Worm (Caenorhabditis elegans) whole organism, L1 larva: ENCODE measurements around the gene ttr-5.
A peak's percentile ranks its signal among the peaks of the same experiment; 100 is the strongest.

Experiments used
- C34B4.2 ChIP-seq: sonication (generic microtip); optimal IDR thresholded peaks from 2 replicates; lab custom pipeline; 2017; ENCODE audit warnings: mild to moderate bottlenecking, missing genetic modification characterization, missing compliant biosample characterization
- Y116A8C.19 ChIP-seq: sonication (generic microtip); optimal IDR thresholded peaks from 2 replicates; lab custom pipeline; 2016; ENCODE audit warnings: missing compliant biosample characterization, missing genetic modification characterization, borderline replicate concordance
- alr-1 ChIP-seq: fragments of 200-800 bp; sonication (Bioruptor generic); optimal IDR thresholded peaks from 2 replicates; lab custom pipeline; 2018; ENCODE audit warnings: borderline replicate concordance, mild to moderate bottlenecking, missing genetic modification characterization, missing compliant biosample characterization
- ceh-82 ChIP-seq, 3 experiments: fragments of 150-350 bp in 1 of 3; sonication (generic microtip) in 2 of 3; optimal IDR thresholded peaks; 2 replicates each; lab custom pipeline; 2014 to 2017; ENCODE audit warnings: missing biosample characterization in 3 of 3, missing genetic modification characterization in 3 of 3
- dpl-1 ChIP-seq, 3 experiments: fragments of 150-350 bp in 2 of 3; sonication (generic microtip) in 1 of 3; optimal IDR thresholded peaks; 2 replicates each; lab custom pipeline; 2014 to 2017; ENCODE audit warnings: missing biosample characterization in 3 of 3, missing genetic modification characterization in 3 of 3, missing genetic modification reagents in 3 of 3
- efl-1 ChIP-seq, 4 experiments: fragments of 150-350 bp; optimal IDR thresholded peaks in 3 of 4; peaks in 1 of 4; 1 replicate in 1 of 4; 2 replicates in 3 of 4; lab custom pipeline; 2014; ENCODE audit warnings: missing biosample characterization in 2 of 4, missing genetic modification characterization in 2 of 4, missing genetic modification reagents in 2 of 4
- efl-3 ChIP-seq: fragments of 200-800 bp; sonication (Bioruptor generic); optimal IDR thresholded peaks from 2 replicates; lab custom pipeline; 2018; ENCODE audit warnings: mild to moderate bottlenecking, missing genetic modification characterization, missing compliant biosample characterization
- egl-13 ChIP-seq: sonication (generic microtip); optimal IDR thresholded peaks from 2 replicates; lab custom pipeline; 2016; ENCODE audit warnings: missing genotype, missing genetic modification reagents, missing genetic modification characterization, missing compliant biosample characterization
- elt-2 ChIP-seq: sonication (generic microtip); optimal IDR thresholded peaks from 2 replicates; lab custom pipeline; 2016; ENCODE audit warnings: missing genetic modification characterization, mild to moderate bottlenecking, inconsistent platforms, missing compliant biosample characterization, missing genetic modification reagents
- fkh-8 ChIP-seq: sonication (generic microtip); optimal IDR thresholded peaks from 2 replicates; lab custom pipeline; 2016; ENCODE audit warnings: mild to moderate bottlenecking, missing genetic modification characterization, missing compliant biosample characterization
- hlh-17 ChIP-seq: fragments of 200-800 bp; sonication (Bioruptor generic); optimal IDR thresholded peaks from 2 replicates; lab custom pipeline; 2018; ENCODE audit warnings: missing genetic modification characterization, mild to moderate bottlenecking, missing compliant biosample characterization, moderate library complexity, borderline replicate concordance
- isw-1 ChIP-seq: fragments of 200-800 bp; sonication (Bioruptor generic); IDR thresholded peaks from 2 replicates; pipeline ENCODE4 v1.3.6; 2022; ENCODE audit warnings: missing genetic modification characterization, missing compliant biosample characterization
- jun-1 ChIP-seq: fragments of 150-350 bp; optimal IDR thresholded peaks from 2 replicates; lab custom pipeline; 2014; ENCODE audit warnings: missing biosample characterization, missing genetic modification reagents, missing genetic modification characterization
- lin-14 ChIP-seq: fragments of 200-800 bp; sonication (Bioruptor generic); optimal IDR thresholded peaks from 2 replicates; lab custom pipeline; 2018; ENCODE audit warnings: mild to moderate bottlenecking, missing genetic modification characterization, moderate library complexity, missing compliant biosample characterization
- lin-35 ChIP-seq, 2 experiments: fragments of 150-350 bp; optimal IDR thresholded peaks; 2 replicates each; lab custom pipeline; 2014; ENCODE audit warnings: missing biosample characterization in 2 of 2, missing genetic modification characterization in 2 of 2, missing genetic modification reagents in 2 of 2
- mab-9 ChIP-seq: fragments of 200-800 bp; sonication (Bioruptor generic); IDR thresholded peaks from 2 replicates; pipeline ENCODE4 v1.3.6; 2022; ENCODE audit warnings: missing genetic modification reagents, missing genetic modification characterization, missing compliant biosample characterization
- mdl-1 ChIP-seq, 2 experiments: fragments of 150-350 bp; optimal IDR thresholded peaks; 2 replicates each; lab custom pipeline; 2014 to 2017; ENCODE audit warnings: missing biosample characterization in 2 of 2, missing genetic modification characterization in 2 of 2, inconsistent platforms in 1 of 2
- nhr-20 ChIP-seq: sonication (generic microtip); optimal IDR thresholded peaks from 2 replicates; lab custom pipeline; 2016; ENCODE audit warnings: mild to moderate bottlenecking, missing genetic modification characterization, missing compliant biosample characterization
- nhr-237 ChIP-seq: fragments of 150-350 bp; optimal IDR thresholded peaks from 2 replicates; lab custom pipeline; 2014; ENCODE audit warnings: missing biosample characterization, missing genetic modification characterization
- nhr-76 ChIP-seq: sonication (generic microtip); optimal IDR thresholded peaks from 2 replicates; lab custom pipeline; 2017; ENCODE audit warnings: missing biosample characterization, missing genetic modification characterization
- nhr-84 ChIP-seq: sonication (generic microtip); optimal IDR thresholded peaks from 2 replicates; lab custom pipeline; 2017; ENCODE audit warnings: missing biosample characterization, missing genetic modification characterization
- nhr-85 ChIP-seq: sonication (generic microtip); peaks from one replicate; lab custom pipeline; 2016; ENCODE audit warnings: missing genetic modification characterization, inconsistent platforms, missing compliant biosample characterization
- nhr-90 ChIP-seq: sonication (generic microtip); optimal IDR thresholded peaks from 2 replicates; lab custom pipeline; 2016; ENCODE audit warnings: mild to moderate bottlenecking, missing genetic modification characterization, missing compliant biosample characterization; ENCODE audit not compliant: poor library complexity
- pax-3 ChIP-seq: fragments of 200-800 bp; sonication (Bioruptor generic); optimal IDR thresholded peaks from 2 replicates; lab custom pipeline; 2018; ENCODE audit warnings: mild to moderate bottlenecking, missing genetic modification characterization, moderate library complexity, missing compliant biosample characterization
- pqm-1 ChIP-seq: sonication (generic microtip); optimal IDR thresholded peaks from 3 replicates; lab custom pipeline; 2017; ENCODE audit warnings: missing biosample characterization, missing genetic modification characterization
- rnt-1 ChIP-seq: sonication (generic microtip); optimal IDR thresholded peaks from 2 replicates; lab custom pipeline; 2016; ENCODE audit warnings: mild to moderate bottlenecking, missing genetic modification characterization, moderate library complexity, missing compliant biosample characterization
- snpc-4 ChIP-seq: fragments of 150-350 bp; optimal IDR thresholded peaks from 2 replicates; lab custom pipeline; 2014; ENCODE audit warnings: missing biosample characterization, missing genetic modification characterization
- sox-4 ChIP-seq: sonication (generic microtip); optimal IDR thresholded peaks from 2 replicates; lab custom pipeline; 2016; ENCODE audit warnings: missing genetic modification characterization, missing compliant biosample characterization
- sptf-1 ChIP-seq: fragments of 150-350 bp; optimal IDR thresholded peaks from 2 replicates; lab custom pipeline; 2014; ENCODE audit warnings: missing biosample characterization, missing genetic modification characterization
- tbx-2 ChIP-seq: sonication (generic microtip); optimal IDR thresholded peaks from 2 replicates; lab custom pipeline; 2016; ENCODE audit warnings: missing genetic modification characterization, missing compliant biosample characterization
- unc-130 ChIP-seq: fragments of 150-350 bp; optimal IDR thresholded peaks from 2 replicates; lab custom pipeline; 2017; ENCODE audit warnings: missing biosample characterization, missing genetic modification characterization, inconsistent platforms
- unc-30 ChIP-seq: sonication (generic microtip); optimal IDR thresholded peaks from 2 replicates; lab custom pipeline; 2017; ENCODE audit warnings: missing biosample characterization, missing genetic modification characterization
- unc-62 ChIP-seq: fragments of 150-350 bp; optimal IDR thresholded peaks from 2 replicates; lab custom pipeline; 2014; ENCODE audit warnings: missing biosample characterization, missing genetic modification reagents, missing genetic modification characterization
- unc-98 ChIP-seq: fragments of 200-800 bp; sonication (Bioruptor generic); IDR thresholded peaks from 2 replicates; pipeline ENCODE4 v1.3.6; 2022; ENCODE audit warnings: missing genetic modification characterization, missing compliant biosample characterization
- vab-15 ChIP-seq: sonication (generic microtip); optimal IDR thresholded peaks from 2 replicates; lab custom pipeline; 2017; ENCODE audit warnings: missing genotype, mild to moderate bottlenecking, missing genetic modification characterization, missing compliant biosample characterization
- xbp-1 ChIP-seq: sonication (generic microtip); optimal IDR thresholded peaks from 2 replicates; lab custom pipeline; 2016; ENCODE audit warnings: missing genetic modification characterization, missing compliant biosample characterization
- zag-1 ChIP-seq: fragments of 150-350 bp; optimal IDR thresholded peaks from 2 replicates; lab custom pipeline; 2014; ENCODE audit warnings: missing biosample characterization, missing genetic modification characterization
- zip-4 ChIP-seq: fragments of 200-800 bp; sonication (Bioruptor generic); optimal IDR thresholded peaks from 2 replicates; lab custom pipeline; 2018; ENCODE audit warnings: mild to moderate bottlenecking, missing genetic modification characterization, moderate library complexity, missing compliant biosample characterization

The ttr-5 gene

DNA sequence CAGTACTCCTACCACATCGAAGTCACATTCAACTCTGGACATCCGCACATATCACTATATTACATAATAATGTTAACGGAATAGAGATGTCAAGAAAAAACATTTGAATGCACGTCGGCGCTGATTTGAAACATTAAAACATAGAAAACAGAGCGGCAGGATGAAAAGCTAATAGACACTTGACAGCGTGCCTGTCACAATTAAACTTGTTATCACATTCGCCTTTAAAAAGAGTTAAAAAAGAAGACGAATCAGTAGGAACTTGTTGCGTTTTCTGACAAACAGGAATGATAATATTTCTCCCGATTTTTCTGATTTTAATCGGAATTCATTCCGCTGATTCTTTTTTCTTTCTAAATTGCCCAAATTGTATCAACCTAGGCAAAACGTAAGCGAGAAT is 12.5 kb upstream of the ttr-5 start:
- TF ChIP-seq elt-2 (tag; lab: Kevin White, UChicago), result no peak

DNA sequence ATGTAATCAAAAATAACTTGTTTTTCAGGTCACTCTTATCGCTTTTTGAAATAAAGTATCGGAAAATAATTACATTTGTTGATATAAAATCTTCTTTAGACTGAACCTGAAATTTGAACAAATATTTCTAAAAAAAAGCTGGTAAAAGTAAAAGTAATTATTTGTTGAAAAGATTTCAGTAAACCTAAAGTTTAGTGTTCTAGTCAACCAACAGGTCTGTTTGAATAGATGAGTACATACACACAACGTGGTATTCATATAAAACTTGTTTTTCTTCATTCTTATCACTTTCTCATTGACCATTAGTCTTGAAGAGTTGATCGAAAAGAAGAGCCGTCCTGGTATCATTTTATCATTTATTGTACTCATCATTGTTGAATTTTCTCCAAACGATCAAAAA is 10.5 kb upstream of the ttr-5 start, which contains the start of gene C40H1.9:
TSS of gene C40H1.9 (plus strand) at position 301 of the 400 bp plus-strand sequence.
- TF ChIP-seq dpl-1 (GFP tag; optimal IDR thresholded peaks at IDR 0.05; lab: Kevin White, UChicago), result no peak

DNA sequence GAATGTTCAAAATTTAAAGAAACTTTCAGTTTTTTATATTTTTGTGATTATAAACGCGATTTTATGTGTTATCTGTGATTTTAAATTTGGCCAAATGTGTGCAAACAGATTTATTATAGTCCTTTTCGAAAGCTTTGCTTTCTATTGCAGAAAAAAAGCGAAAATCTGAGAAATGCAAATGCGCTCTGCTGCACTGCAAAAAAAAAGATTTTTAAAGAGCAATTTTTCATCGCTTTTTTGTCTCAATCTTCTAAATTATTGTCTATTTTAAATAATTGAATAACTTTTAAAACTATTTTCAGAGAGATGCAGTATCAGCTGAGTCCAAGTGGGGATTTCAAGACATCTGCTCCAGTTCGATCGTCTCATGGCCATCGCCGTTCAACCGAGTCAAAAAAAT is 8.1 kb upstream of the ttr-5 start, which contains the start of gene cpb-1:
TSS of gene cpb-1 (plus strand) at position 301 of the 400 bp plus-strand sequence.
- TF ChIP-seq nhr-237 (tag; lab: Kevin White, UChicago) (no peak), efl-1 (optimal IDR thresholded peaks at IDR 0.05; lab: Kevin White, UChicago) (peak in 1 of 2 experiments; percentile 19), efl-1 (GFP tag; optimal IDR thresholded peaks at IDR 0.05 in 1 of 2; lab: Kevin White, UChicago) (no peak), hlh-17 (no peak)

DNA sequence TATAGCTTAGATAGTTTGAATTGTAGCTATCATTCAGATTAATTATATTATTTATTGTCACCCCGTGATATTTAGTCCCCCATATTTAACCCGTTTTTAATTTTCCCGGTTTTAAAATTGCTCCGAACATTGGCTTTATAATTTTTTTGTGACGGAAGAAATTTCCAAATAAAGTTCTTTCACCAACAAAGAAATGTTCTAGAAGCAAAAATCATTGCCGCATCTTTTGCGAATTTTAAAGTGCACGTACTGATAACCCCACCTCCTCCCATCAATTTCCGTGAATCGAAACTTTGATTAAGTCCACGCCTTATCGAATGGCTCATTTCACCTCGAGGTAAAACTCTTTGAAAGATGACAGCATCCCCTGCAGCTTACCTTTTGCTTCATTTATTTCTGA is 5.4 kb upstream of the ttr-5 start, which contains the start of gene C40H1.7:
TSS of gene C40H1.7 (plus strand) at position 301 of the 400 bp plus-strand sequence.
- TF ChIP-seq fkh-8, result no peak
- TF ChIP-seq unc-130 (tag; lab: Kevin White, UChicago), result no peak
- TF ChIP-seq nhr-237 (tag; lab: Kevin White, UChicago), result no peak

DNA sequence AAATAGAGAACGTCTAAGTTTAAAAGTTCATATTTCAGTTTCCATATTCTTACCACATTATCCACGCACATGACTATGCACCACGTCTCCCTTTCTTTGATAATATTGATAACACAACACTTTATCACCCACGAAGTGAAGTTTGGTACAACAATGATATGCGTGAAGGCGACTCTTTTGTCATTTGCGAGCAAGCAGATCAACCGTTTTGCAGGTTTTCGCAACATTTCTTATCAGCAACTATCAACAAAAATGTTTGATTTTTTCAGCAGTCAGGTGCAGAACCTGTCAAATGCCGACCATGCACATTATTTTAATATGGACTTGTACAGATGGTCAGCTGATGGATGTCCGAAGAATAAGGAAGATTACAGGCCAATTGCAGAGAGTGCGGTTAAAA is 3.6 kb upstream of the ttr-5 start:
- TF ChIP-seq nhr-85, result no peak
- peak; percentile 96 for TF ChIP-seq elt-2 (tag; lab: Kevin White, UChicago)
- TF ChIP-seq mdl-1 (tag; optimal IDR thresholded peaks at IDR 0.05; lab: Kevin White, UChicago), result peak in 1 of 2 experiments; percentile 40
- TF ChIP-seq nhr-90 (tag; lab: Kevin White, UChicago), result peak; percentile 37
- TF ChIP-seq nhr-76 (tag; lab: Kevin White, UChicago), result no peak
- peak; percentile 15 for TF ChIP-seq nhr-20 (tag; lab: Kevin White, UChicago)
- TF ChIP-seq rnt-1 (tag; lab: Kevin White, UChicago), result no peak
- peak; percentile 28 for TF ChIP-seq lin-14 (GFP tag; lab: Kevin White, UChicago)
- TF ChIP-seq egl-13 (tag; lab: Kevin White, UChicago), result peak; percentile 30
- TF ChIP-seq pqm-1 (tag; lab: Kevin White, UChicago), result peak; percentile 46
- TF ChIP-seq jun-1, result no peak
- peak in 1 of 2 experiments; percentile 46 for TF ChIP-seq lin-35 (GFP tag; optimal IDR thresholded peaks at IDR 0.05; lab: Kevin White, UChicago)
- TF ChIP-seq mab-9, result no peak
- TF ChIP-seq zip-4 (GFP tag; lab: Kevin White, UChicago), result no peak
- TF ChIP-seq, all 84 proteins: peak for 8

DNA sequence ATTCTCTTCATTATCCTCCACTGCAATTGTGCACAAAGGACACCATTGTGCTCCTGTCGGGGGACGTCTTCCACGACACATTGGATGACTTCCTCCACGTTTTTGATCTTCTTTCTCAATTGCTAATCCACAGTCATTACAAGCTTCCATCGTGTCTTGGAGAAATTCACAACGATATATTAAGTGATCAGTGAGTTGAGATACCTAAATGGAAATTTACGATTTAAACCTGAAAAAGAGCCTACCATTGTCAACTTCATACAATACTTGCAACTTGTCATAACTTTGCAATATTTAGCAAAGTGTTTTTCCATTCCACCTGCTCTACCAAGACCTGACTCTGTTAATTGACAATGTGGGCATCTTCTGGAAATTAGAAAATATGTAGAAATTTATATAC is 2.2 kb upstream of the ttr-5 start:
- TF ChIP-seq hlh-17, result no peak
- TF ChIP-seq tbx-2 (tag; lab: Kevin White, UChicago), result no peak
- no peak for TF ChIP-seq isw-1
- no peak for TF ChIP-seq unc-98 (GFP tag; lab: Robert Waterston, UW)
- no peak for TF ChIP-seq unc-30
- no peak for TF ChIP-seq sptf-1
- TF ChIP-seq sox-4 (tag; lab: Kevin White, UChicago), result no peak
- TF ChIP-seq zag-1 (tag; lab: Kevin White, UChicago), result no peak
- no peak for TF ChIP-seq fkh-8

DNA sequence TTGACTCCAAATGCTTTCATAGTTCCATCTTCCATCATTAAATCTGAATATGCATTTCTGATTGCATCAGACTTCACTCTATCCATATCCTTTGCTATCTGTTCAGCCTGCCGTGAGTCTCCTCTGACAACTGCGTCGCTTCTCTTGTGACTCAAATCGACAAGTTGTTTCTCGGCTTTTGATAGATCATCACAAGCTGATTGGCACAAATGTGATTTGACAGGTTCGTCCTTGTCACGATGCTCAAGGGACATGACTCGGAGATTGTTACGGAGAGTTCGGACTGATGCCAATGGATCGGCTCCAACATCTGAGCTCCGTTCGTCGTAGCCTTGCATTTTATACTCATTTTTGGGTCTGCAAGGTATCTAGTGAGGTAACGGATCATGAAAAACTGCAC is 1.4 kb upstream of the ttr-5 start:
- TF ChIP-seq hlh-17 (no peak), snpc-4 (tag; lab: Kevin White, UChicago) (no peak), unc-30 (no peak), lin-14 (GFP tag; lab: Kevin White, UChicago) (peak; percentile 27), unc-130 (tag; lab: Kevin White, UChicago) (no peak), nhr-84 (tag; lab: Kevin White, UChicago) (no peak), xbp-1 (tag; lab: Kevin White, UChicago) (no peak), vab-15 (tag; lab: Kevin White, UChicago) (no peak), ceh-82 (tag; optimal IDR thresholded peaks at IDR 0.05; lab: Kevin White, UChicago) (no peak), lin-35 (GFP tag; optimal IDR thresholded peaks at IDR 0.05; lab: Kevin White, UChicago) (no peak), alr-1 (tag; lab: Kevin White, UChicago) (no peak), zip-4 (GFP tag; lab: Kevin White, UChicago) (no peak), egl-13 (tag; lab: Kevin White, UChicago) (no peak), unc-62 (GFP tag; lab: Kevin White, UChicago) (no peak), nhr-76 (tag; lab: Kevin White, UChicago) (no peak), nhr-85 (peak; percentile 22), C34B4.2 (no peak), efl-3 (GFP tag; lab: Kevin White, UChicago) (no peak), jun-1 (no peak), dpl-1 (GFP tag; optimal IDR thresholded peaks at IDR 0.05; lab: Kevin White, UChicago) (no peak), Y116A8C.19 (tag; lab: Kevin White, UChicago) (no peak), pax-3 (tag; lab: Kevin White, UChicago) (no peak), nhr-20 (tag; lab: Kevin White, UChicago) (peak; percentile 2)
